Worm (Caenorhabditis elegans) whole organism, mixed stage, embryonic: ENCODE measurements around the gene C39B5.6.

Experiments
- M03D4.4 ChIP-seq: sonication (generic microtip); optimal IDR thresholded peaks from 2 replicates; lab custom pipeline; 2017; ENCODE audit warnings: mild to moderate bottlenecking, missing genetic modification characterization, missing compliant biosample characterization
- blmp-1 ChIP-seq: fragments of 150-350 bp; optimal IDR thresholded peaks from 2 replicates; lab custom pipeline; 2014; ENCODE audit warnings: missing biosample characterization, missing genetic modification characterization
- ceh-39 ChIP-seq: fragments of 150-350 bp; optimal IDR thresholded peaks from 2 replicates; lab custom pipeline; 2014; ENCODE audit warnings: missing biosample characterization, missing genetic modification characterization
- ceh-43 ChIP-seq: fragments of 200-800 bp; sonication (Bioruptor generic); optimal IDR thresholded peaks from 2 replicates; lab custom pipeline; 2018; ENCODE audit warnings: mild to moderate bottlenecking, missing genetic modification characterization, moderate library complexity, missing compliant biosample characterization
- ceh-83 ChIP-seq: fragments of 200-800 bp; sonication (Bioruptor generic); optimal IDR thresholded peaks from 2 replicates; lab custom pipeline; 2018; ENCODE audit warnings: mild to moderate bottlenecking, missing genetic modification characterization, missing compliant biosample characterization
- ces-1 ChIP-seq: fragments of 150-350 bp; optimal IDR thresholded peaks from 2 replicates; lab custom pipeline; 2014; ENCODE audit warnings: missing biosample characterization, missing genetic modification reagents, missing genetic modification characterization
- elt-3 ChIP-seq: fragments of 150-350 bp; optimal IDR thresholded peaks from 2 replicates; lab custom pipeline; 2014; ENCODE audit warnings: missing biosample characterization, missing genetic modification characterization
- lin-13 ChIP-seq: fragments of 150-350 bp; optimal IDR thresholded peaks from 2 replicates; lab custom pipeline; 2014; ENCODE audit warnings: missing biosample characterization, missing genetic modification characterization
- lin-32 ChIP-seq: fragments of 200-800 bp; sonication (Bioruptor generic); optimal IDR thresholded peaks from 2 replicates; lab custom pipeline; 2018; ENCODE audit warnings: mild to moderate bottlenecking, missing genetic modification characterization, missing compliant biosample characterization
- lsy-2 ChIP-seq: fragments of 150-350 bp; optimal IDR thresholded peaks from 2 replicates; lab custom pipeline; 2014; ENCODE audit warnings: missing biosample characterization, missing genetic modification characterization
- mab-5 ChIP-seq: fragments of 150-350 bp; optimal IDR thresholded peaks from 2 replicates; lab custom pipeline; 2014; ENCODE audit warnings: missing biosample characterization, missing genetic modification characterization
- mep-1 ChIP-seq: fragments of 150-350 bp; optimal IDR thresholded peaks from 2 replicates; lab custom pipeline; 2017; ENCODE audit warnings: missing biosample characterization, missing genetic modification reagents, missing genetic modification characterization, inconsistent platforms
- mls-2 ChIP-seq: sonication (generic microtip); optimal IDR thresholded peaks from 2 replicates; lab custom pipeline; 2016; ENCODE audit warnings: mild to moderate bottlenecking, missing genetic modification characterization, moderate library complexity, missing compliant biosample characterization
- nhr-12 ChIP-seq: fragments of 150-350 bp; optimal IDR thresholded peaks from 2 replicates; lab custom pipeline; 2014; ENCODE audit warnings: missing biosample characterization, missing genetic modification characterization
- nhr-2 ChIP-seq: fragments of 150-350 bp; optimal IDR thresholded peaks from 2 replicates; lab custom pipeline; 2014; ENCODE audit warnings: missing biosample characterization, missing genetic modification characterization
- nhr-237 ChIP-seq: fragments of 150-350 bp; optimal IDR thresholded peaks from 2 replicates; lab custom pipeline; 2014; ENCODE audit warnings: missing biosample characterization, missing genetic modification characterization
- nhr-28 ChIP-seq: fragments of 150-350 bp; optimal IDR thresholded peaks from 2 replicates; lab custom pipeline; 2014; ENCODE audit warnings: missing biosample characterization, missing genetic modification characterization
- nhr-76 ChIP-seq: sonication (generic microtip); optimal IDR thresholded peaks from 2 replicates; lab custom pipeline; 2017; ENCODE audit warnings: missing biosample characterization, missing genetic modification characterization
- sem-2 ChIP-seq: fragments of 200-800 bp; sonication (Bioruptor generic); optimal IDR thresholded peaks from 2 replicates; lab custom pipeline; 2018; ENCODE audit warnings: mild to moderate bottlenecking, missing genetic modification characterization, missing compliant biosample characterization
- snpc-4 ChIP-seq: fragments of 150-350 bp; optimal IDR thresholded peaks from 2 replicates; lab custom pipeline; 2014; ENCODE audit warnings: missing biosample characterization, missing genetic modification characterization
- sptf-1 ChIP-seq: sonication (generic microtip); optimal IDR thresholded peaks from 2 replicates; lab custom pipeline; 2017; ENCODE audit warnings: mild to moderate bottlenecking, missing genetic modification characterization, moderate library complexity, missing compliant biosample characterization
- tbx-8 ChIP-seq: fragments of 200-800 bp; sonication (Bioruptor generic); optimal IDR thresholded peaks from 2 replicates; lab custom pipeline; 2018; ENCODE audit warnings: mild to moderate bottlenecking, missing genetic modification characterization, moderate library complexity, missing compliant biosample characterization
- unc-120 ChIP-seq: sonication (generic microtip); optimal IDR thresholded peaks from 2 replicates; lab custom pipeline; 2017; ENCODE audit warnings: missing genetic modification characterization, missing compliant biosample characterization; ENCODE audit not compliant: poor library complexity, severe bottlenecking
- unc-39 ChIP-seq: fragments of 150-350 bp; optimal IDR thresholded peaks from 2 replicates; lab custom pipeline; 2014; ENCODE audit warnings: missing biosample characterization, missing genetic modification characterization
- zip-8 ChIP-seq: fragments of 150-350 bp; optimal IDR thresholded peaks from 2 replicates; lab custom pipeline; 2014; ENCODE audit warnings: missing biosample characterization, missing genetic modification characterization
- ztf-11 ChIP-seq: fragments of 150-350 bp; optimal IDR thresholded peaks from 2 replicates; lab custom pipeline; 2014; ENCODE audit warnings: missing biosample characterization, missing genetic modification characterization

Gene C39B5.6

ce11 chrIII:2205155-2205554 is 7.3 kb downstream of the C39B5.6 start:
- TF ChIP-seq snpc-4 (tag; lab: Kevin White, UChicago) (no peak), ceh-43 (GFP tag; lab: Kevin White, UChicago) (no peak), nhr-28 (no peak), zip-8 (no peak), blmp-1 (tag; lab: Kevin White, UChicago) (no peak), ceh-83 (GFP tag; lab: Kevin White, UChicago) (no peak), M03D4.4 (no peak), ztf-11 (tag; lab: Kevin White, UChicago) (no peak)

- TF ChIP-seq ceh-43 (GFP tag; lab: Kevin White, UChicago) (no peak), nhr-28 (no peak), mep-1 (tag; lab: Kevin White, UChicago) (no peak), lin-32 (GFP tag; lab: Kevin White, UChicago) (no peak), elt-3 (tag; lab: Kevin White, UChicago) (no peak), nhr-237 (no peak)
Observed at ce11 chrIII:2207864-2208263, 10.1 kb downstream of the C39B5.6 start, which contains the start of gene C39B5.5. Gene C39B5.5 (plus strand): TSS chrIII:2208164.

- TF ChIP-seq unc-120 (tag; lab: Kevin White, UChicago) (no peak), lsy-2 (tag; lab: Kevin White, UChicago) (no peak), nhr-12 (tag; lab: Kevin White, UChicago) (no peak), snpc-4 (tag; lab: Kevin White, UChicago) (no peak), ceh-83 (GFP tag; lab: Kevin White, UChicago) (no peak)
Observed at ce11 chrIII:2210601-2211000, 12.8 kb downstream of the C39B5.6 start.

- TF ChIP-seq unc-39 (tag; lab: Kevin White, UChicago) (no peak), ceh-83 (GFP tag; lab: Kevin White, UChicago) (no peak), nhr-76 (tag; lab: Kevin White, UChicago) (no peak)
Observed at ce11 chrIII:2211120-2211519, 13.3 kb downstream of the C39B5.6 start, which contains the start of gene C39B5.14. Gene C39B5.14 (plus strand): TSS chrIII:2211420.

- TF ChIP-seq tbx-8 (GFP tag; lab: Kevin White, UChicago) (no peak), mls-2 (no peak), ceh-39 (tag; lab: Kevin White, UChicago) (no peak), ceh-83 (GFP tag; lab: Kevin White, UChicago) (no peak), nhr-2 (tag; lab: Kevin White, UChicago) (no peak)
Observed at ce11 chrIII:2212343-2212742, 14.5 kb downstream of the C39B5.6 start.

ce11 chrIII:2219408-2219807 is 21.6 kb downstream of the C39B5.6 start, which contains the start of gene fbxa-12:
Gene fbxa-12 (plus strand): TSS chrIII:2219708.
- TF ChIP-seq snpc-4 (tag; lab: Kevin White, UChicago) (no peak), ceh-83 (GFP tag; lab: Kevin White, UChicago) (no peak), lin-13 (tag; lab: Kevin White, UChicago) (no peak), nhr-28 (no peak), sem-2 (GFP tag; lab: Kevin White, UChicago) (no peak), lsy-2 (tag; lab: Kevin White, UChicago) (no peak), tbx-8 (GFP tag; lab: Kevin White, UChicago) (no peak), ces-1 (GFP tag; lab: Kevin White, UChicago) (no peak), ceh-39 (tag; lab: Kevin White, UChicago) (no peak)

- TF ChIP-seq sptf-1 (tag; lab: Kevin White, UChicago) (no peak), ceh-43 (GFP tag; lab: Kevin White, UChicago) (no peak), snpc-4 (tag; lab: Kevin White, UChicago) (no peak), M03D4.4 (no peak), lsy-2 (tag; lab: Kevin White, UChicago) (no peak), mab-5 (tag; lab: Kevin White, UChicago) (no peak), tbx-8 (GFP tag; lab: Kevin White, UChicago) (no peak)
- TF ChIP-seq, all 35 proteins: peak for 0
Observed at ce11 chrIII:2223932-2224331, 26.1 kb downstream of the C39B5.6 start, which contains the start of gene srd-65. Gene srd-65 (minus strand): TSS chrIII:2224032.
